Fruit fly (Drosophila melanogaster) whole organism, adult: ENCODE data around the gene Vha16-5.

Source experiments
- CG11617 ChIP-seq: fragments of 200-800 bp; sonication (Bioruptor generic); optimal IDR thresholded peaks from 2 replicates; lab custom pipeline; 2017; ENCODE audit warnings: mild to moderate bottlenecking, missing biosample characterization, missing genetic modification reagents, missing genetic modification characterization
- CG33017 ChIP-seq: fragments of 200-800 bp; sonication (Bioruptor generic); optimal IDR thresholded peaks from 2 replicates; lab custom pipeline; 2018; ENCODE audit warnings: missing biosample characterization, mild to moderate bottlenecking, missing genetic modification characterization, moderate library complexity
- CG7045 ChIP-seq: fragments of 200-800 bp; sonication (Bioruptor generic); optimal IDR thresholded peaks from 2 replicates; lab custom pipeline; 2017; ENCODE audit warnings: missing biosample characterization, mild to moderate bottlenecking, missing genetic modification characterization
- Clk ChIP-seq: fragments of 200-800 bp; sonication (Bioruptor generic); optimal IDR thresholded peaks from 2 replicates; lab custom pipeline; 2017; ENCODE audit warnings: missing biosample characterization, missing genetic modification characterization
- Hr96 ChIP-seq: fragments of 200-800 bp; sonication (Bioruptor generic); optimal IDR thresholded peaks from 2 replicates; lab custom pipeline; 2016; ENCODE audit warnings: missing biosample characterization, missing genetic modification characterization
- Mnt ChIP-seq: fragments of 200-800 bp; sonication (Bioruptor generic); optimal IDR thresholded peaks from 2 replicates; lab custom pipeline; 2016; ENCODE audit warnings: missing biosample characterization, mild to moderate bottlenecking, missing genetic modification characterization
- bab1 ChIP-seq: fragments of 200-800 bp; sonication (Bioruptor generic); optimal IDR thresholded peaks from 3 replicates; lab custom pipeline; 2019; ENCODE audit warnings: missing biosample characterization, mild to moderate bottlenecking, missing genetic modification characterization, moderate library complexity
- cic ChIP-seq: fragments of 200-800 bp; sonication (Bioruptor generic); optimal IDR thresholded peaks from 2 replicates; lab custom pipeline; 2017; ENCODE audit warnings: missing biosample characterization, mild to moderate bottlenecking, missing genetic modification characterization, moderate library complexity
- cnc ChIP-seq, 2 experiments: fragments of >200 bp; optimal IDR thresholded peaks; 2 replicates each; lab custom pipeline; 2017
- kay ChIP-seq: fragments of 200-800 bp; sonication (Bioruptor generic); peaks from one replicate; lab custom pipeline; 2016; ENCODE audit warnings: missing biosample characterization, missing genetic modification characterization, borderline replicate concordance
- pad ChIP-seq: fragments of 200-800 bp; sonication (Bioruptor generic); optimal IDR thresholded peaks from 3 replicates; lab custom pipeline; 2017; ENCODE audit warnings: missing biosample characterization, missing genetic modification characterization, mild to moderate bottlenecking, moderate library complexity, missing genetic modification reagents
- toe ChIP-seq: fragments of 200-800 bp; sonication (Bioruptor generic); optimal IDR thresholded peaks from 2 replicates; lab custom pipeline; 2016; ENCODE audit warnings: missing biosample characterization, missing genetic modification characterization

dm6 chr2L:10753618-10754017 lies 16.8 kb upstream of the Vha16-5 start:
- TF ChIP-seq CG7045: no peak
- TF ChIP-seq pad: no peak
- TF ChIP-seq toe: no peak
- no peak for TF ChIP-seq kay (GFP tag; lab: Kevin White, UChicago)
- no peak for TF ChIP-seq CG33017 (tag; lab: Kevin White, UChicago)
- no peak for TF ChIP-seq cnc (optimal IDR thresholded peaks at IDR 0.05; lab: Kevin White, UChicago)
- no peak for TF ChIP-seq Hr96 (GFP tag; lab: Kevin White, UChicago)
- no peak for TF ChIP-seq bab1 (GFP tag; lab: Kevin White, UChicago)
- no peak for TF ChIP-seq cic
- TF ChIP-seq Mnt: no peak
- TF ChIP-seq CG11617: no peak
- no peak for TF ChIP-seq Clk (GFP tag; lab: Kevin White, UChicago)
